Worm (Caenorhabditis elegans): Measurements from ENCODE around the gene C42C1.9.

The C42C1.9 gene

DNA sequence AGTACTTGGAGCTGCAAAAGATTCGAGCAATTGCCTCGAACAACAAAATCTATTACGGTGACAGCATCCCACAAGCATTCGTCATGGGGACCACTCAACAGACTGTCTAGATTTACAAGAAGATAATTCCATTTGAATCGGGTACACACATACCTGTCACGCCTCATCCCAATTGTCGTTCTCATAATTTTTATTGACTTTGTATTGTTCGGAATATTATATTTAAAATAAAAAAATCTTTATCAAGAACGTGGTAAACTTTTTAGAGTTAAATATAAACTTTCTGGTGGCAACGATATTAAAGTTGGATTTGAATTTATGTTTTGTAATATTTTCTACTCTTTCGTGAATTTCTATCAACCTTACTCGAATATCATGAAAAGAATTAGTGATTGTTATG lies at the start of gene C42C1.9:
Gene C42C1.9 (plus strand): TSS at position 301 of the 400 bp plus-strand sequence.
- TF ChIP-seq ces-1 (GFP tag; optimal IDR thresholded peaks at IDR 0.05) = no peak
- TF ChIP-seq ceh-39 (tag; optimal IDR thresholded peaks at IDR 0.05) = no peak
- TF ChIP-seq ceh-83 (GFP tag; optimal IDR thresholded peaks at IDR 0.05) = no peak
- TF ChIP-seq nhr-76 (tag; optimal IDR thresholded peaks at IDR 0.05) = no peak
- no peak for TF ChIP-seq mep-1 (tag; optimal IDR thresholded peaks at IDR 0.05)
- TF ChIP-seq pha-4 (tag; optimal IDR thresholded peaks at IDR 0.05) = no peak
- no peak for TF ChIP-seq flh-1 (GFP tag; optimal IDR thresholded peaks at IDR 0.05)
- TF ChIP-seq ham-2 (GFP tag; optimal IDR thresholded peaks at IDR 0.05) = no peak
- TF ChIP-seq snpc-4 (tag; optimal IDR thresholded peaks at IDR 0.05) = no peak
- no peak for TF ChIP-seq M03D4.4 (tag; optimal IDR thresholded peaks at IDR 0.05)

DNA sequence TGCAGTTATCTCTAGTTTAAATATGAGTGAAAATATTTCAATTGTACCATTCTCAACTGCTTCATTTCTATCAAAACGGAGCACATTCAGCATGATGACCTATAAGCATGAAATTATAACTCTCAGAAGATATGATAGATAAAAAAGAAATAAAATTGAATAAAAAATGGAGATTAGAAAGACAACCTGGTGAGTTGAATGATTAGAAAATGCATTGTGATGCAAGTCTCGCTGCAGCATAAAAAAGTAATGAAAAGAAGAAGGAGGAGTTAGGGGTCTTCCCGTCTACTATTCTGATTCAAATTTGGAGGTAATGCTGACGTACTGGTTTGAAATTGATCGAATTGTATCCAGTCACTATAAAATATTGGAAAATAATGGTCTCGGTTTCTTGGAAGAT lies 44.5 kb upstream of the C42C1.9 start, which contains the start of gene sre-15:
Gene sre-15 (minus strand): TSS at position 101 of the 400 bp plus-strand sequence.
- TF ChIP-seq snpc-4 (tag; optimal IDR thresholded peaks at IDR 0.05) (no peak), flh-1 (GFP tag; optimal IDR thresholded peaks at IDR 0.05) (no peak), ham-2 (GFP tag; optimal IDR thresholded peaks at IDR 0.05) (no peak), elt-3 (tag; optimal IDR thresholded peaks at IDR 0.05) (no peak), bed-3 (GFP tag; optimal IDR thresholded peaks at IDR 0.05) (no peak), cnd-1 (tag; optimal IDR thresholded peaks at IDR 0.05) (no peak), ztf-11 (tag; optimal IDR thresholded peaks at IDR 0.05) (no peak), tbx-8 (GFP tag; optimal IDR thresholded peaks at IDR 0.05) (no peak), elt-1 (tag; optimal IDR thresholded peaks at IDR 0.05; ENCODE audit: borderline replicate concordance, insufficient read depth) (no peak), hlh-1 (tag; optimal IDR thresholded peaks at IDR 0.05) (no peak), M03D4.4 (tag; optimal IDR thresholded peaks at IDR 0.05) (no peak), sem-2 (GFP tag; optimal IDR thresholded peaks at IDR 0.05) (no peak), mep-1 (tag; optimal IDR thresholded peaks at IDR 0.05) (no peak), nhr-76 (tag; optimal IDR thresholded peaks at IDR 0.05) (no peak), sptf-1 (tag; optimal IDR thresholded peaks at IDR 0.05) (no peak), nhr-237 (tag; optimal IDR thresholded peaks at IDR 0.05) (no peak), nhr-28 (tag; optimal IDR thresholded peaks at IDR 0.05) (no peak), nhr-12 (tag; optimal IDR thresholded peaks at IDR 0.05) (no peak), ces-1 (GFP tag; optimal IDR thresholded peaks at IDR 0.05) (no peak)

DNA sequence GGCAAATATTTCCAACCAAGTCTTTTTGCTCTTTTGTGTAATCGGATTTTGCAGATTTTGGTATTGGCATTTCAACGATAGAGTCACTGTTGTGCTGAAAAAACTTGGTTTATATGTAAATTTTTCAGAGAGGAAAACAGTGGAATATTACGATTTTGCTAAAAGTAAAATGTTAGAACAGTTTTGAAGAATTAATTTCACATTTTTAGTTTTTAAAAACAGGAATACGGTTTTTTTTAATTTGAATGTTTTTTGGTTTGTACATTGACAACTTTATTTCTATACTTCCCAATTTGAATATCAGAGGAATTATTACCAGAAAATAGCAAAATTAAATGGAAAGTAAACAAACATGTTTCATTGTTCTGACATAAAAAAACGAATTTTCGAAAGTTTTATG lies 36.7 kb upstream of the C42C1.9 start, which contains the start of gene dnj-26:
Gene dnj-26 (minus strand): TSS at position 101 of the 400 bp plus-strand sequence.
- TF ChIP-seq unc-39 (tag; optimal IDR thresholded peaks at IDR 0.05) (no peak), ceh-83 (GFP tag; optimal IDR thresholded peaks at IDR 0.05) (no peak), cnd-1 (tag; optimal IDR thresholded peaks at IDR 0.05) (no peak), unc-62 (GFP tag; optimal IDR thresholded peaks at IDR 0.05) (no peak), lin-13 (tag; optimal IDR thresholded peaks at IDR 0.05) (no peak), flh-1 (GFP tag; optimal IDR thresholded peaks at IDR 0.05) (no peak), lin-32 (GFP tag; optimal IDR thresholded peaks at IDR 0.05) (no peak), nhr-28 (tag; optimal IDR thresholded peaks at IDR 0.05) (no peak), nhr-76 (tag; optimal IDR thresholded peaks at IDR 0.05) (no peak), drap-1 (GFP tag; optimal IDR thresholded peaks at IDR 0.05) (no peak), hlh-1 (tag; optimal IDR thresholded peaks at IDR 0.05) (no peak), tbx-8 (GFP tag; optimal IDR thresholded peaks at IDR 0.05) (no peak), ces-1 (GFP tag; optimal IDR thresholded peaks at IDR 0.05) (no peak), mep-1 (tag; optimal IDR thresholded peaks at IDR 0.05) (no peak), elt-1 (tag; optimal IDR thresholded peaks at IDR 0.05; ENCODE audit: borderline replicate concordance, insufficient read depth) (no peak), sptf-1 (tag; optimal IDR thresholded peaks at IDR 0.05) (no peak), nhr-2 (tag; optimal IDR thresholded peaks at IDR 0.05) (no peak)

DNA sequence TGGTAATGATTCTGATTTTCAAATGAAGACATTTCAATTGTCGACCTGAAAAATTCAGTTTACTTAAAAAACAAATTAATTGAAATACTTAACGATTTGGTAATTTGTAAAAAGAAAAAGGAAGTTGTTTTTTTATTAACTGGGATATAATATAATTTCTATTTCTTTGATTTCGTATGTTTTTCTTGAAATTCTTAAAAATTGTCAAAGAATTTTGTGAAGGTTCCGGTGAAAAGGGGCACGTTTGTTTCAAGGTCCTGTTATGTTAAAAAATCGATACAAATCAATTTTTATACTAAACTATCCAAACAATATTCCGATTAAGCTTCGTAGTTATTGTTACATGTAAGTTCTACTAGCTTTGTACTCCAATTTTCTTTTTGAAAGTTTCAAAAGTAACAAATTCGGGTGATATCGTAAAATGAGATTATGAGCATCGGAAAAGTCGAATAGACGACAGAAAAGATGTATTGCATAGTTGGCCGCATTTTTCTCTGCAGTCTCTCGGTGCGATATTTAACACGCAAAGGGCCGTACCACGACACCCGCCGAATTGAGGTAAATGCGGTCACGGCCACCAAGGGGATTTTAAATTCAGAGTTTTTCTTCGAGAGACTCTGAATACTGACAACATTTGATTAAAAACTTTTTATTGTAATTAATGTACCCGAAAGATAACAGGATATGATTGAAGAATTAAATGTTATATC lies 29.9 kb upstream of the C42C1.9 start, which contains the start of gene Y39C12A.9:
Gene Y39C12A.9 (minus strand): TSS at position 51 of the 710 bp plus-strand sequence.
- TF ChIP-seq ces-1 (GFP tag; optimal IDR thresholded peaks at IDR 0.05) (peak; percentile 31), drap-1 (GFP tag; optimal IDR thresholded peaks at IDR 0.05) (no peak), unc-120 (tag; optimal IDR thresholded peaks at IDR 0.05; ENCODE audit: poor library complexity, severe bottlenecking) (peak; percentile 16), ceh-83 (GFP tag; optimal IDR thresholded peaks at IDR 0.05) (no peak), ham-2 (GFP tag; optimal IDR thresholded peaks at IDR 0.05) (no peak)

DNA sequence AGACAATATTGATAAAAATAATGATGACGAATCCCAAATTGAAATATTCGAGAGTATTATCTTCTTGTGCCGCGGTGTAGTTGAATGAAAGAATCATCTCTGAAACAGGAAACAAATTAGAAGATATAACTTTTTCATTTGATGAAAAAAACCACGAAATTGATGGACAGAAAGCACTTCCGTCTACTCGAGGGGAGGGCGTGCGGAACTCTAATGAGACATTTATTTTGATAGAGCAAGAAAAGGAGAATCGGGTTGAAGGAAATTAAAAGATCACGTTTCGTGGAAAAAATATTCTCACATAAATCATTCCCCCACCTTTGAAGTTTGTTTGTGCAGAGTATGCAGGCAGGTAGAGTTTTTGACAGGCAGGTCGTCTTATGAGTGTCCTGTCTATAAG lies 27.9 kb upstream of the C42C1.9 start, which contains the start of gene sre-14:
Gene sre-14 (minus strand): TSS at position 101 of the 400 bp plus-strand sequence.
- no peak for TF ChIP-seq ceh-83 (GFP tag; optimal IDR thresholded peaks at IDR 0.05)
- TF ChIP-seq nhr-76 (tag; optimal IDR thresholded peaks at IDR 0.05) = no peak
- no peak for TF ChIP-seq elt-3 (tag; optimal IDR thresholded peaks at IDR 0.05)
- TF ChIP-seq ceh-39 (tag; optimal IDR thresholded peaks at IDR 0.05) = no peak
